Fruit fly (Drosophila melanogaster): ENCODE data around the gene CG42526.

CG42526 gene

DNA sequence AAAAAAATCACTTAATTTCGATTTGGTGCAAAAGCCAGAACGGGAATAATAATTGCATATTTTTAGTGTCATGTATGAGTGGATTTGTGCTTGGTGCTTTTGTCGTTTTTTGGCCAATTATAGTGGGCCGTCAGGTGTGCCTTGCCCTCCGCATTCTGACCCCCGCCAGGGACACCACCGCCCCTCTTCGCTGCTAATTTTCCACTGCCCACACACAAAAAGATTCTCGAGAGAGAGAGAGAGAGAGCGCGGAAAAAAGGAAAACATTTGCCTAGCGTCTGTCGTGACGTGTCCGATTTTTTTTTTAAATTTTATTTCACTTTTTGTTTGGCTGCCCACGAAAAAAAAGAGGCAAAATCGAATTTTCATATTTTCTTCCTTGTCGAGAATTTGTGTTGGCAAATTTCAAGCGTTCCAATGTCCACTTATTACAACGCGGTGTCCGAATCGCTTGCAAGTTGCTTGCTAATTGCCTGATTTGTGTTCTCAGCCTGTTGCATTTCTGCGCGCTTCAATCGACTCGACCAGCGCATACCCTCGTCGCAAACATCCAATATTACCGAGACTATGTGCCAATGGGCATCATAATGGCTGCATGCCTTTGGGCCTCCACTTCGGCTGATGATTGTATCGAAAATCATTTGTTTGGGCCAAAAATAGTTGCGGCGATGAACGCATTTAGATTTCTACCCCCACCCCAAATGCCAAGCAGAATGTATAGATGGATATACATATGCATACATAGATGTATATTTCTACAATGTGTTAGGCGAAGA, 3.2 kb downstream of the CG42526 start:
- no peak for TF ChIP-seq CG8301 (tag; optimal IDR thresholded peaks at IDR 0.05)
- TF ChIP-seq CG34367 (tag; optimal IDR thresholded peaks at IDR 0.05): no peak
- no peak for TF ChIP-seq Snoo (tag; optimal IDR thresholded peaks at IDR 0.05)
- no peak for TF ChIP-seq EcR (GFP tag; optimal IDR thresholded peaks at IDR 0.05)
- TF ChIP-seq Pif1A (GFP tag; optimal IDR thresholded peaks at IDR 0.05): no peak
- no peak for TF ChIP-seq CG4496 (GFP tag; IDR thresholded peaks at IDR 0.05)
- no peak for TF ChIP-seq Ets98B (GFP tag; IDR thresholded peaks at IDR 0.05)
- TF ChIP-seq CG9948 (tag; optimal IDR thresholded peaks at IDR 0.05): no peak
- TF ChIP-seq fd96Ca (GFP tag; IDR thresholded peaks at IDR 0.05): no peak; the same call in 2 of the 3 replicates
- no peak for TF ChIP-seq gl (tag; optimal IDR thresholded peaks at IDR 0.05)
- no peak for TF ChIP-seq rn (GFP tag; IDR thresholded peaks at IDR 0.05)
- no peak for TF ChIP-seq CG12605 (GFP tag; IDR thresholded peaks at IDR 0.05)
- TF ChIP-seq CG13204 (GFP tag; optimal IDR thresholded peaks at IDR 0.05): no peak

DNA sequence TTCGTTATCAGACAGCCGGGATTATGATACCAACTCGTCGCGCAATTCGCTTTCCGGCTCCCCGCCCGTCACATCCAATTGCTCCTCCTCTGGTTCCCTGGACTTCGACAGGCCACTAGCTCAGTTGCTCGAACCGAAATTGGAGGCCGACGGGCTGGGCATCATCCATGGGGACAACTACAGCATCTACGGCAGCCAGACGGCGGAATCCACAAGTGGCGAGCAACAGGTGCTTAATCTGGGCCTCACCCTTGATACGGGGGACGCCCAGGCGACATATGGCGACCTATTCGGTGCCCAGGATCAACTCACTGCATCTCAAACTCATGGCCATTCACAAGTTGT, 4.6 kb downstream of the CG42526 start:
- no peak for TF ChIP-seq CG32121 (GFP tag; IDR thresholded peaks at IDR 0.05)
- TF ChIP-seq CG12605 (GFP tag; IDR thresholded peaks at IDR 0.05): peak; percentile 42; the same call in 1 of the 2 replicates
- no peak for TF ChIP-seq CG13204 (GFP tag; optimal IDR thresholded peaks at IDR 0.05)
- TF ChIP-seq CG15710 (tag; optimal IDR thresholded peaks at IDR 0.05): no peak
- TF ChIP-seq CG4496 (GFP tag; IDR thresholded peaks at IDR 0.05): no peak
- no peak for TF ChIP-seq Pif1B (GFP tag; optimal IDR thresholded peaks at IDR 0.05)
- TF ChIP-seq CG17806 (tag; optimal IDR thresholded peaks at IDR 0.05): no peak

DNA sequence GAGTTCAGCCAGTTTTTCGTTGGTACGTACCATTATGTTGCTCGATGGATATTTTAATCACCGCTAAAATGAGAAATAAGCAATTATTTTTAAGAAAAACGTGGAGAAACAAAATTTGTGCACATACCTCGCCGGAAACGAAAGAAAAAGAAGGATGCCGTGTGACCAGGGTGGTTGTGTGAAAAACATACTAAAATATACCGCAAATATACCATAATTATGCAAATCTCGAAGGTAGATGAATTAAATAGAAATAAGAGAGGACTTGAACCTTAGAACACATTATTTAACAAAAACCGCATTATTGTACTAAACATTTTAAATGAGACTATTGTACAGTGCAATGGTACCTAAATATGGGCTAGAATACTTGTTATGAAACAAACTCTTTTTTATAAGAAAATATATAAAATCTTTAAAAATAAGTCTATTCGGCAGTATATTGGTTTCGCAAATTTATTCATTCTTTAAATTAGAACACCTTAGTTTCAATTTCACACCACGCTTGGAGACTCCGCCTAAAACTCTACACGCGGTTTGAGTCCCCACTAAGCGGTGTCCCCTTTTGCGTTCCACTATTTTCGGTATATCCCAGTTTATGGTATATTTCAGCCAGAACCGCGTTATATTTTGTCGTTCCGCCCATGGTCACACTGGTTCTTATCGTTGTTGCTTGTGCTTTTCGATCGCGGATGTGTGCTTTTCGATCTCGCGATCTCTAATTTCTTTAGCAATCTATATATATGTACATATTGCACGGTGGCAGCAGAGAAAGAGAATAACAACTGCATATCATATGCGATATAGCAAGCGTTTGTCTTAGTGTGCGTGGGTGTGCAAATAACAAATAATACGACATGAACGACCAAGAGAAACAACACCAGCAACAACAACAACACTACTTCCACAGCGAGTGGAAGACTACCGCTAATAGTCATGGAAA, 5.3 kb downstream of the CG42526 start, which contains the start of the genes RpS17 and MTF-1:
RpS17 (minus strand) TSS at position 157 of the 943 bp plus-strand sequence.
MTF-1 (plus strand) TSS at position 648 of the 943 bp plus-strand sequence.
- no peak for TF ChIP-seq CG32121 (GFP tag; IDR thresholded peaks at IDR 0.05)
- no peak for TF ChIP-seq CG14655 (GFP tag; optimal IDR thresholded peaks at IDR 0.05)
- TF ChIP-seq D1 (tag; optimal IDR thresholded peaks at IDR 0.05): no peak
- peak; percentile 0 for TF ChIP-seq CG8301 (tag; optimal IDR thresholded peaks at IDR 0.05)
- TF ChIP-seq gl (tag; optimal IDR thresholded peaks at IDR 0.05): peak; percentile 10
- TF ChIP-seq CG8159 (tag; optimal IDR thresholded peaks at IDR 0.05): no peak
- peak; percentile 64 for TF ChIP-seq CG4496 (GFP tag; IDR thresholded peaks at IDR 0.05)
- TF ChIP-seq Snoo (tag; optimal IDR thresholded peaks at IDR 0.05): peak; percentile 58
- 0 out of 2 replicates have a peak, but pooled peaks have one; percentile 32 for TF ChIP-seq CG12605 (GFP tag; IDR thresholded peaks at IDR 0.05)
- TF ChIP-seq CG9948 (tag; optimal IDR thresholded peaks at IDR 0.05): no peak
- no peak for TF ChIP-seq fd96Ca (GFP tag; IDR thresholded peaks at IDR 0.05)
- peak; percentile 27 for TF ChIP-seq CG34367 (tag; optimal IDR thresholded peaks at IDR 0.05)
- TF ChIP-seq Pif1A (GFP tag; optimal IDR thresholded peaks at IDR 0.05): peak; percentile 24
- TF ChIP-seq EcR (GFP tag; optimal IDR thresholded peaks at IDR 0.05): peak; percentile 41
- no peak for TF ChIP-seq rn (GFP tag; IDR thresholded peaks at IDR 0.05)
- TF ChIP-seq CG15710 (tag; optimal IDR thresholded peaks at IDR 0.05): no peak
- no peak for TF ChIP-seq CG10348 (GFP tag; IDR thresholded peaks at IDR 0.05)
- peak; percentile 26 for TF ChIP-seq Pif1B (GFP tag; optimal IDR thresholded peaks at IDR 0.05)
- TF ChIP-seq CG17806 (tag; optimal IDR thresholded peaks at IDR 0.05): peak; percentile 9
- TF ChIP-seq Ets98B (GFP tag; IDR thresholded peaks at IDR 0.05): no peak
- TF ChIP-seq CG13204 (GFP tag; optimal IDR thresholded peaks at IDR 0.05): peak; percentile 6

DNA sequence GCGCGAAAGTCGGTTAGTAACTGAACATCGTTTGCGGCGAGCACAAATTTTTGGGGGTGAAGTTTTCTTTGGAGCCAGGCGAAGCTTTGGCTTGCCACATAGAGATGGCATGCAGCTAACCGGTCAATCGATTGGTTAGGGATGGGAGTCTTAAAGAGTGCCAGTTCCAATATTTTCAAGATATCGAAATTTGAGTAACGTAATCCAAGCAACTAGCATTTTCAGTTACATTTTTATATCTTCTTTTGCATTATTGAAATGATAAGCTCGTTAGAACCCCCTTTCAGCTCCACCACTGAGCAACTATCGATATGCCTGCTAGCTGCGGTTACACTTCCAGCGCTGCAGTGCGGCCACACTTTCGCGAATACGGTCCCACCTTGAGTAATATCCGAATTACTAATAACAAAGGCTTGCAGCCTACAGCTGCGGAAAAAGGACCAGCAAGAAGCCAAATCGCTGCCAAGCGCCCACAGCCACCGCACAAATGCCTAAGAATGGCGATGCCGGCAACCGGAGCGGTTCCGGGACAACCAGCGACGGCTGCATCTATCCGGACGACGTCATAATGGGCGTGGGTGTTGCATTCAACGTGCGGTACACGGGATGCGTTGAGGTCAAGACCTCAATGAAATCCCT, 8.4 kb downstream of the CG42526 start, which contains the start of the genes Atat and Shc:
Atat (minus strand) TSS at position 103 of the 639 bp plus-strand sequence.
Shc (plus strand) TSS at position 355 of the 639 bp plus-strand sequence.
- TF ChIP-seq fd96Ca (GFP tag; IDR thresholded peaks at IDR 0.05) (peak; percentile 99), CG15710 (tag; optimal IDR thresholded peaks at IDR 0.05) (peak; percentile 99), Ets98B (GFP tag; IDR thresholded peaks at IDR 0.05) (peak; percentile 99), CG12605 (GFP tag; IDR thresholded peaks at IDR 0.05) (peak; percentile 95), CG34367 (tag; optimal IDR thresholded peaks at IDR 0.05) (peak; percentile 98), CG32121 (GFP tag; IDR thresholded peaks at IDR 0.05) (peak; percentile 99), CG14655 (GFP tag; optimal IDR thresholded peaks at IDR 0.05) (peak; percentile 98), gl (tag; optimal IDR thresholded peaks at IDR 0.05) (peak; percentile 90), CG13204 (GFP tag; optimal IDR thresholded peaks at IDR 0.05) (peak; percentile 78), CG17806 (tag; optimal IDR thresholded peaks at IDR 0.05) (peak; percentile 98), Pif1A (GFP tag; optimal IDR thresholded peaks at IDR 0.05) (peak; percentile 97), EcR (GFP tag; optimal IDR thresholded peaks at IDR 0.05) (peak; percentile 11), rn (GFP tag; IDR thresholded peaks at IDR 0.05) (peak; percentile 99), Snoo (tag; optimal IDR thresholded peaks at IDR 0.05) (peak; percentile 99), CG8301 (tag; optimal IDR thresholded peaks at IDR 0.05) (peak; percentile 96), CG10348 (GFP tag; IDR thresholded peaks at IDR 0.05) (peak; percentile 99), Pif1B (GFP tag; optimal IDR thresholded peaks at IDR 0.05) (peak; percentile 94), D1 (tag; optimal IDR thresholded peaks at IDR 0.05) (peak; percentile 54), CG8159 (tag; optimal IDR thresholded peaks at IDR 0.05) (peak; percentile 98), CG9948 (tag; optimal IDR thresholded peaks at IDR 0.05) (peak; percentile 98), CG4496 (GFP tag; IDR thresholded peaks at IDR 0.05) (peak; percentile 99)

Data from whole organism, pupa.